Fruit fly (Drosophila melanogaster): ENCODE data around the gene frc.

The frc gene

dm6 chr3L:17428779-17429178 is 4.2 kb downstream of the frc start, which contains the start of gene Gorab (continued):
- TF ChIP-seq CG9817 (tag; optimal IDR thresholded peaks at IDR 0.05) (peak; percentile 75), Ets65A (GFP tag) (peak; percentile 99), Antp (GFP tag; optimal IDR thresholded peaks at IDR 0.05) (peak; percentile 7), row (GFP tag; IDR thresholded peaks at IDR 0.05) (peak; percentile 97), Hmx (GFP tag; optimal IDR thresholded peaks at IDR 0.05) (peak; percentile 58), CG17328 (GFP tag; IDR thresholded peaks at IDR 0.05) (peak; percentile 96), Ada2b (GFP tag; IDR thresholded peaks at IDR 0.05) (peak; percentile 96), Optix (GFP tag; IDR thresholded peaks at IDR 0.05) (peak; percentile 92), Stat92E (GFP tag; optimal IDR thresholded peaks at IDR 0.05) (peak in 1 of 3 experiments; percentile 52), dmrt11E (tag; optimal IDR thresholded peaks at IDR 0.05) (peak; percentile 90), gcm (GFP tag; optimal IDR thresholded peaks at IDR 0.05) (peak; percentile 32), CG6683 (GFP tag; optimal IDR thresholded peaks at IDR 0.05) (peak; percentile 28), CG4282 (GFP tag; optimal IDR thresholded peaks at IDR 0.05) (peak; percentile 46), sens (GFP tag) (peak; percentile 96), eyg (GFP tag; optimal IDR thresholded peaks at IDR 0.05) (no peak), cad (GFP tag; optimal IDR thresholded peaks at IDR 0.05) (no peak), lov (optimal IDR thresholded peaks at IDR 0.05) (no peak), lov (GFP tag; IDR thresholded peaks at IDR 0.05) (peak; percentile 83; the same call in 2 of the 3 replicates), CG6791 (GFP tag; IDR thresholded peaks at IDR 0.05; ENCODE audit: partially characterized antibody) (peak; percentile 52; the same call in 1 of the 3 replicates), CG8290 (GFP tag; optimal IDR thresholded peaks at IDR 0.05) (peak; percentile 85), CG8290 (tag; optimal IDR thresholded peaks at IDR 0.05) (peak in 1 of 2 experiments; percentile 57), Rx (GFP tag; IDR thresholded peaks at IDR 0.05) (peak; percentile 90), CG11723 (GFP tag; optimal IDR thresholded peaks at IDR 0.05) (peak; percentile 63), CG16779 (GFP tag; IDR thresholded peaks at IDR 0.05) (peak; percentile 71), MESR4 (GFP tag; optimal IDR thresholded peaks at IDR 0.05) (no peak), CG13123 (GFP tag; optimal IDR thresholded peaks at IDR 0.05) (peak; percentile 85), ato (GFP tag; IDR thresholded peaks at IDR 0.05; ENCODE audit: partially characterized antibody) (no peak), gcm2 (GFP tag; optimal IDR thresholded peaks at IDR 0.05) (peak; percentile 45), sr (GFP tag; IDR thresholded peaks at IDR 0.05) (peak; percentile 30; the same call in 1 of the 3 replicates), Elba2 (GFP tag; optimal IDR thresholded peaks at IDR 0.05) (peak; percentile 81), CG18764 (GFP tag; optimal IDR thresholded peaks at IDR 0.05) (peak; percentile 85), CG42726 (GFP tag; IDR thresholded peaks at IDR 0.05; ENCODE audit: partially characterized antibody) (no peak), slp2 (GFP tag; optimal IDR thresholded peaks at IDR 0.05) (peak; percentile 72), fru (optimal IDR thresholded peaks at IDR 0.05) (no peak), mld (GFP tag; IDR thresholded peaks at IDR 0.05; ENCODE audit: partially characterized antibody) (no peak), CG7963 (GFP tag; IDR thresholded peaks at IDR 0.05; ENCODE audit: partially characterized antibody) (no peak), CG32767 (GFP tag; IDR thresholded peaks at IDR 0.05) (peak; percentile 89), prd (optimal IDR thresholded peaks at IDR 0.05) (no peak), prd (GFP tag; IDR thresholded peaks at IDR 0.05) (peak; percentile 98), ken (GFP tag; IDR thresholded peaks at IDR 0.05) (peak; percentile 87), sqz (GFP tag; optimal IDR thresholded peaks at IDR 0.05) (peak; percentile 44), Eip74EF (GFP tag; optimal IDR thresholded peaks at IDR 0.05) (peak in 1 of 2 experiments; percentile 16), luna (GFP tag; optimal IDR thresholded peaks at IDR 0.05) (peak; percentile 37), CG8924 (tag; optimal IDR thresholded peaks at IDR 0.05) (peak; percentile 85), maf-S (GFP tag; optimal IDR thresholded peaks at IDR 0.05) (peak; percentile 27), CG3726 (GFP tag; IDR thresholded peaks at IDR 0.05) (peak; percentile 94; the same call in 2 of the 3 replicates), ro (GFP tag; IDR thresholded peaks at IDR 0.05) (peak; percentile 89), Abd-B (GFP tag; optimal IDR thresholded peaks at IDR 0.05) (peak; percentile 96), CG12299 (tag; optimal IDR thresholded peaks at IDR 0.05) (peak; percentile 26), knrl (GFP tag; IDR thresholded peaks at IDR 0.05; ENCODE audit: partially characterized antibody) (peak; percentile 66), slbo (GFP tag; IDR thresholded peaks at IDR 0.05) (peak; percentile 98), Deaf1 (tag; optimal IDR thresholded peaks at IDR 0.05) (peak; percentile 52)
